Worm (Caenorhabditis elegans) whole organism, L4 larva: Measurements from ENCODE around the gene C18D11.3.

Experiments used
- lim-7 ChIP-seq: fragments of 200-800 bp; sonication (Bioruptor generic); IDR thresholded peaks from 2 replicates; pipeline ENCODE4 v1.3.6; 2022; ENCODE audit warnings: missing genetic modification characterization, missing compliant biosample characterization
- nhr-10 ChIP-seq: fragments of 150-350 bp; optimal IDR thresholded peaks from 2 replicates; lab custom pipeline; 2014; ENCODE audit warnings: missing biosample characterization, missing genetic modification characterization

DNA sequence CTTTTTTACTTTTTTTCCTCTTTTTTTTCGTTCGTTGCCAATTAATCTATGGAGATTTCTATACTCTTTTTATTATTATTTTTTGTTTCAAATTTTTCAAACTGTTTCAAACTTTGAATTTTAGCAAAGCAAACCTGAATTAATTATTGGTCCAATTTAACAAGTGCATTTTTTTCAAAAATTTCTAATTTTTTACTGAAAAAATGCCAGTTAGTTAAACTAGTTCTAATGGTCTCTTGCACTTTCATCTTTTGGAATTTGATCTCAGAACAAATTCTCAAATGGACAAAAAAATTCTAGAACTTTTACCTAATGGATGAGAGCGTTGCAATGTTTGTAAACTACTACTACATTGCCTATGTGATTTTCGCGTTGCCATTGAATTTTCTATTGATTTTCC, 41.4 kb upstream of the C18D11.3 start, which contains the start of gene srd-74:
- TF ChIP-seq lim-7 (no peak), nhr-10 (tag; lab: Kevin White, UChicago) (no peak)
